Fruit fly (Drosophila melanogaster) whole organism, wandering third instar larva: Measurements from ENCODE around the gene CG13244.
A peak's percentile ranks its signal among the peaks of the same experiment; 100 is the strongest.

Source experiments
- Abd-B ChIP-seq: fragments of >200 bp; optimal IDR thresholded peaks from 2 replicates; lab custom pipeline; 2017; ENCODE audit warnings: missing biosample characterization, missing genetic modification characterization
- CG32264 ChIP-seq: fragments of 200-800 bp; sonication (Bioruptor generic); optimal IDR thresholded peaks from 2 replicates; lab custom pipeline; 2016; ENCODE audit warnings: missing biosample characterization, missing genetic modification characterization
- CG9705 ChIP-seq: fragments of 200-800 bp; sonication (Bioruptor generic); optimal IDR thresholded peaks from 2 replicates; lab custom pipeline; 2018; ENCODE audit warnings: missing biosample characterization, mild to moderate bottlenecking, missing genetic modification characterization
- CrebA ChIP-seq: fragments of 200-800 bp; sonication (Bioruptor generic); optimal IDR thresholded peaks from 2 replicates; lab custom pipeline; 2016; ENCODE audit warnings: missing biosample characterization, mild to moderate bottlenecking, missing genetic modification characterization, borderline replicate concordance
- Dfd ChIP-seq: fragments of >200 bp; optimal IDR thresholded peaks from 2 replicates; lab custom pipeline; 2017; ENCODE audit warnings: missing biosample characterization, missing genetic modification characterization
- Dif ChIP-seq: fragments of 200-275, 200-300 bp; sonication (Bioruptor generic); optimal IDR thresholded peaks from 2 replicates; lab custom pipeline; 2018; ENCODE audit warnings: missing biosample characterization, missing genetic modification characterization; ENCODE audit not compliant: partially characterized antibody
- GATAd ChIP-seq: sonication (Bioruptor generic); optimal IDR thresholded peaks from 2 replicates; lab custom pipeline; 2016; ENCODE audit warnings: missing biosample characterization, missing genetic modification characterization
- HLH106 ChIP-seq: fragments of 200-800 bp; optimal IDR thresholded peaks from 3 replicates; lab custom pipeline; 2019; ENCODE audit warnings: missing biosample characterization, mild to moderate bottlenecking, missing genetic modification characterization, moderate library complexity
- Hnf4 ChIP-seq: fragments of 200-800 bp; sonication (Bioruptor generic); optimal IDR thresholded peaks from 2 replicates; lab custom pipeline; 2016; ENCODE audit warnings: missing biosample characterization, mild to moderate bottlenecking, missing genetic modification characterization
- Hr78 ChIP-seq: fragments of >200 bp; optimal IDR thresholded peaks from 2 replicates; lab custom pipeline; 2017; ENCODE audit warnings: missing biosample characterization, missing genetic modification characterization
- Hr83 ChIP-seq: fragments of 200-300 bp; sonication (Bioruptor generic); optimal IDR thresholded peaks from 2 replicates; lab custom pipeline; 2016; ENCODE audit warnings: missing biosample characterization, mild to moderate bottlenecking, missing genetic modification characterization, moderate library complexity; ENCODE audit not compliant: poor library complexity, severe bottlenecking
- Jra ChIP-seq: sonication (Bioruptor generic); optimal IDR thresholded peaks from 2 replicates; lab custom pipeline; 2016; ENCODE audit warnings: missing biosample characterization, missing genetic modification characterization
- Mio ChIP-seq: sonication (Bioruptor generic); optimal IDR thresholded peaks from 2 replicates; lab custom pipeline; 2016; ENCODE audit warnings: missing biosample characterization, missing genetic modification characterization
- Myc ChIP-seq: fragments of >200 bp; optimal IDR thresholded peaks from 2 replicates; lab custom pipeline; 2017
- N ChIP-seq: fragments of >200 bp; optimal IDR thresholded peaks from 2 replicates; lab custom pipeline; 2018; ENCODE audit warnings: missing biosample characterization, missing external identifiers, missing genetic modification characterization
- OdsH ChIP-seq: fragments of 200-800 bp; sonication (Bioruptor generic); optimal IDR thresholded peaks from 2 replicates; lab custom pipeline; 2016; ENCODE audit warnings: missing biosample characterization, mild to moderate bottlenecking, missing genetic modification characterization
- Rel ChIP-seq, 2 experiments: fragments of 200-800 bp; sonication (Bioruptor generic) in 1 of 2; optimal IDR thresholded peaks; 2 replicates in 1 of 2; 3 replicates in 1 of 2; lab custom pipeline; 2016 to 2019; ENCODE audit warnings: mild to moderate bottlenecking in 2 of 2, missing biosample characterization in 2 of 2, missing genetic modification characterization in 2 of 2, moderate library complexity in 1 of 2
- Sp1 ChIP-seq: fragments of 200-800 bp; sonication (Bioruptor generic); optimal IDR thresholded peaks from 3 replicates; lab custom pipeline; 2019; ENCODE audit warnings: missing biosample characterization, mild to moderate bottlenecking, missing genetic modification characterization, moderate library complexity
- Vsx2 ChIP-seq: fragments of 200-300, 225-300 bp; sonication (Bioruptor generic); optimal IDR thresholded peaks from 2 replicates; lab custom pipeline; 2018; ENCODE audit warnings: missing biosample characterization, missing genetic modification characterization; ENCODE audit not compliant: partially characterized antibody
- br ChIP-seq: fragments of 200-800 bp; sonication (Bioruptor generic); optimal IDR thresholded peaks from 2 replicates; lab custom pipeline; 2016; ENCODE audit warnings: missing biosample characterization, missing genetic modification characterization
- brk ChIP-seq: fragments of 200-800 bp; sonication (Bioruptor generic); optimal IDR thresholded peaks from 2 replicates; lab custom pipeline; 2016; ENCODE audit warnings: missing biosample characterization, mild to moderate bottlenecking, missing genetic modification characterization
- dl ChIP-seq, 2 experiments: fragments of 175-275, 200-275 bp in 1 of 2; fragments of 200-275 bp in 1 of 2; sonication (Bioruptor generic); optimal IDR thresholded peaks; lab custom pipeline; 2018; ENCODE audit warnings: mild to moderate bottlenecking in 2 of 2, missing biosample characterization in 2 of 2, missing genetic modification characterization in 2 of 2, moderate library complexity in 2 of 2; ENCODE audit not compliant: partially characterized antibody in 2 of 2, insufficient read depth in 1 of 2
- dmrt93B ChIP-seq: fragments of 200-800 bp; sonication (Bioruptor generic); optimal IDR thresholded peaks from 2 replicates; lab custom pipeline; 2018; ENCODE audit warnings: missing biosample characterization, mild to moderate bottlenecking, missing genetic modification characterization
- dsf ChIP-seq: sonication (Bioruptor generic); optimal IDR thresholded peaks from 2 replicates; lab custom pipeline; 2016; ENCODE audit warnings: missing biosample characterization, missing genetic modification characterization, borderline replicate concordance
- ey ChIP-seq: fragments of 200-800 bp; sonication (Bioruptor generic); optimal IDR thresholded peaks from 2 replicates; lab custom pipeline; 2016; ENCODE audit warnings: missing biosample characterization, missing genetic modification characterization
- foxo ChIP-seq, 2 experiments: fragments of 200-800 bp; sonication (Bioruptor generic); optimal IDR thresholded peaks; 2 replicates in 1 of 2; 3 replicates in 1 of 2; lab custom pipeline; 2016 to 2017; ENCODE audit warnings: missing biosample characterization in 2 of 2, missing genetic modification characterization in 2 of 2
- fru ChIP-seq: fragments of 200-800 bp; sonication (Bioruptor generic); optimal IDR thresholded peaks from 3 replicates; lab custom pipeline; 2016; ENCODE audit warnings: missing biosample characterization, mild to moderate bottlenecking, missing genetic modification characterization
- h ChIP-seq: fragments of 200-800 bp; sonication (Bioruptor generic); optimal IDR thresholded peaks from 3 replicates; lab custom pipeline; 2016; ENCODE audit warnings: missing biosample characterization, mild to moderate bottlenecking, missing genetic modification characterization
- jim ChIP-seq: fragments of 175-275, 200-325 bp; sonication (Bioruptor generic); optimal IDR thresholded peaks from 2 replicates; lab custom pipeline; 2016; ENCODE audit warnings: missing biosample characterization, mild to moderate bottlenecking, missing genetic modification characterization
- lola ChIP-seq: fragments of >200 bp; optimal IDR thresholded peaks from 2 replicates; lab custom pipeline; 2017; ENCODE audit warnings: missing biosample characterization, missing genetic modification characterization
- pan ChIP-seq: fragments of >200 bp; optimal IDR thresholded peaks from 2 replicates; lab custom pipeline; 2017
- psq ChIP-seq: fragments of 200-800 bp; sonication (Bioruptor generic); optimal IDR thresholded peaks from 3 replicates; lab custom pipeline; 2017; ENCODE audit warnings: missing biosample characterization, mild to moderate bottlenecking, missing genetic modification characterization, moderate library complexity
- rgr ChIP-seq: fragments of 200-800 bp; sonication (Bioruptor generic); optimal IDR thresholded peaks from 3 replicates; lab custom pipeline; 2016; ENCODE audit warnings: missing biosample characterization, mild to moderate bottlenecking, missing genetic modification characterization
- sage ChIP-seq: fragments of 200-800 bp; sonication (Bioruptor generic); optimal IDR thresholded peaks from 2 replicates; lab custom pipeline; 2016; ENCODE audit warnings: missing biosample characterization, mild to moderate bottlenecking, missing genetic modification characterization
- sv ChIP-seq: fragments of 200-800 bp; sonication (Bioruptor generic); optimal IDR thresholded peaks from 3 replicates; lab custom pipeline; 2016; ENCODE audit warnings: missing biosample characterization, missing genetic modification characterization
- tai ChIP-seq: sonication (Bioruptor generic); optimal IDR thresholded peaks from 2 replicates; lab custom pipeline; 2016; ENCODE audit warnings: missing biosample characterization, missing genetic modification characterization
- usp ChIP-seq: fragments of >200 bp; optimal IDR thresholded peaks from 2 replicates; lab custom pipeline; 2017; ENCODE audit warnings: missing biosample characterization, missing genetic modification characterization
- woc ChIP-seq: sonication (Bioruptor generic); optimal IDR thresholded peaks from 2 replicates; lab custom pipeline; 2016; ENCODE audit warnings: missing biosample characterization, mild to moderate bottlenecking, missing genetic modification characterization

CG13244 gene

DNA sequence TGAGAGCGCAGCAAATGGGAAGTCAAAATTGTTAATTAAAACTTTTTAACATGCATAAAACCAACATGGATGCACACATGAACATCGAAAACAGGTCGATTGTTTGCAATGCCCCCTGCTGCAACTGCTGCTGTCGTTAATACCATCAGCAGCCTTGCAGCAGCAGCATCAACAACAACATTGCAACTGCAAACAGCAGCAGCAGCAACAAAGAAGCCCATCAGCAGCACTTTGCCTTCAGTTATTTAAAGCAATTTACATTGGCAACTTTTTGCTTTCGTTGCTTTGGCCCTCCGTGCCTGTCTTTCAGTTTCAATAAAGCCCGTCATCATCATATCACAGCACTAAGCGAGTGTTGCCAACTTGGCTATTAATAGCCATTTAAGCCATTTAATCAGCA lies 9.3 kb upstream of the CG13244 start:
- TF ChIP-seq dsf (GFP tag; lab: Kevin White, UChicago): no peak

DNA sequence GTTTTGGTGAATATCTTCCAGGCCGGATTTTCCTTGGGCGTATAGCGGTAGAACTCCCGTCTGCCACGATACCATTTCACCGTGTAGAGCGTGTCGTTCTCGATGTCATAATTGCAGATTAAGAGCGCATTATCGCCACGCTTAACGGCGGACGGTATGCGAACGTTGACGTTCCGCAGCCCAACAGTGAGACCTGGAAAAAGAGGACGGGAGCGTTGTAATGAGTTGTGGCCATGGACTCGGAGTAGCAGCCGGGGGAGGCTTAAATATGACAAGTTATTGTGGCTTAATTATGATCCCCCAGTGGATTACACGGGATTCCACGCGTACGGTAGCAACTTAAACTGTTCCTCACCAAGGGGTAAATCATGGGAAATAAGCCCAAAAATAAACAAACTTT lies 8.6 kb upstream of the CG13244 start:
- no peak for TF ChIP-seq brk
- TF ChIP-seq h (GFP tag; lab: Kevin White, UChicago): peak; percentile 33
- no peak for TF ChIP-seq Vsx2 (GFP tag; lab: Kevin White, UChicago)
- TF ChIP-seq Dif (GFP tag; lab: Kevin White, UChicago): no peak
- TF ChIP-seq GATAd (GFP tag; lab: Kevin White, UChicago): no peak
- TF ChIP-seq psq: no peak

- TF ChIP-seq CG9705 (GFP tag; lab: Kevin White, UChicago) (no peak), dl (GFP tag; optimal IDR thresholded peaks at IDR 0.05; lab: Kevin White, UChicago; ENCODE audit: insufficient read depth in 1 of 2, partially characterized antibody in 2 of 2) (peak in 1 of 2 experiments; percentile 41), OdsH (no peak), foxo (GFP tag; optimal IDR thresholded peaks at IDR 0.05; lab: Kevin White, UChicago) (no peak), Vsx2 (GFP tag; lab: Kevin White, UChicago) (no peak), Jra (GFP tag; lab: Kevin White, UChicago) (no peak), tai (GFP tag; lab: Kevin White, UChicago) (peak; percentile 43), Abd-B (GFP tag; lab: Kevin White, UChicago) (no peak), N (no peak), Rel (GFP tag; optimal IDR thresholded peaks at IDR 0.05; lab: Kevin White, UChicago) (peak; percentile 17), Rel (tag; optimal IDR thresholded peaks at IDR 0.05; lab: Kevin White, UChicago) (peak; percentile 99), Hnf4 (no peak), br (peak; percentile 52), Sp1 (GFP tag; lab: Kevin White, UChicago) (peak; percentile 4), psq (no peak), sage (peak; percentile 16), brk (no peak), fru (no peak), Mio (GFP tag; lab: Kevin White, UChicago) (no peak), sv (GFP tag; lab: Kevin White, UChicago) (no peak), dmrt93B (GFP tag; lab: Kevin White, UChicago) (no peak), rgr (GFP tag; lab: Kevin White, UChicago) (no peak), GATAd (GFP tag; lab: Kevin White, UChicago) (no peak), ey (GFP tag; lab: Kevin White, UChicago) (no peak), HLH106 (no peak), Myc (lab: Kevin White, UChicago) (no peak), h (GFP tag; lab: Kevin White, UChicago) (peak; percentile 35), CrebA (GFP tag; lab: Kevin White, UChicago) (peak; percentile 60), woc (GFP tag; lab: Kevin White, UChicago) (no peak), Dif (GFP tag; lab: Kevin White, UChicago) (peak; percentile 1), CG32264 (GFP tag; lab: Kevin White, UChicago) (no peak), Hr78 (no peak), Hr83 (GFP tag; lab: Kevin White, UChicago) (no peak), dsf (GFP tag; lab: Kevin White, UChicago) (no peak), lola (no peak), jim (GFP tag; lab: Kevin White, UChicago) (no peak), pan (no peak), Dfd (GFP tag; lab: Kevin White, UChicago) (no peak), usp (GFP tag; lab: Kevin White, UChicago) (no peak)
Measured at dm6 chr2L:15908496-15909276, 8.0 kb upstream of the CG13244 start.
